Fruit fly (Drosophila melanogaster): Measurements from ENCODE around the gene CG11693.

Gene CG11693

DNA sequence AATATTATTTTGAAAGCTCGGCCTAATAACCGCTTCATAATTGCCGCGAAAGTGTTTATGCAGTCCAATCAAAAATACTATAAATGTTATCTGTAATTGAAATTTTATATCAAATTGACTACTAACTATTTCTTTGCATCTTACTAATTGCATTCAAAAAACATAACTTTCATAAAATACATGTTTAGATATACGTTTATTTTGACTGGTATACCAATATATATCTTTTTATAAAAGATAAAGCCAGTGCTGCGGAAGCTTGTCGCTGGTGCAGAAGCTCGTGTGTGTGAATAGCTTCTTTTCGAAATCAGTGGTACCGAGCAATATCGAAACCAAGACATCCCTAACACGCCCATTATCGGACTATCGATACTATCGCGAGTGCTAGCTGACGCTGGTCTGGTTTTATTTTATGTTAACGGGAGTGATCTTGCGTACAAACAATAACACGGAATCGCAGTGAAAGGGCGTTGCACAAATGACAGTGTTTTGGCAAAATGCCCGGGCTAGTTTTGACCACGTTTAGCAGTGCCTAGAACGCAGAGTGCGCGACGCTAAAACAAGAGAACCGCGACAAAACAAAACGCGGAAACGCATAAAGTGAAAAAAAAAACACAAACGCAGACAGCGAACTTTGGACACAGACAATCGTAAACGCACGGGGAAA lies 39.0 kb upstream of the CG11693 start, which contains the start of gene Atg13 (continued):
- peak; percentile 75 for TF ChIP-seq Med (GFP tag)
- TF ChIP-seq CG6254 (GFP tag; optimal IDR thresholded peaks at IDR 0.05) = no peak
- TF ChIP-seq Dad (GFP tag; optimal IDR thresholded peaks at IDR 0.05) = no peak
- no peak for TF ChIP-seq al (GFP tag; IDR thresholded peaks at IDR 0.05)
- TF ChIP-seq Vsx1 (GFP tag; optimal IDR thresholded peaks at IDR 0.05) = no peak
- TF ChIP-seq CG7839 (tag; optimal IDR thresholded peaks at IDR 0.05) = no peak
- peak; percentile 34; the same call in 1 of the 2 replicates for TF ChIP-seq Ptx1 (GFP tag; IDR thresholded peaks at IDR 0.05)
- no peak for TF ChIP-seq Taf1 (GFP tag; IDR thresholded peaks at IDR 0.05)
- TF ChIP-seq Sox100B (GFP tag; optimal IDR thresholded peaks at IDR 0.05) = no peak
- no peak for TF ChIP-seq CG43689 (GFP tag; IDR thresholded peaks at IDR 0.05)
- no peak for TF ChIP-seq kay (GFP tag; optimal IDR thresholded peaks at IDR 0.05)
- TF ChIP-seq phol (tag; optimal IDR thresholded peaks at IDR 0.05) = peak; percentile 54
- no peak for TF ChIP-seq C15 (GFP tag; IDR thresholded peaks at IDR 0.05)
- no peak for TF ChIP-seq ro (GFP tag; IDR thresholded peaks at IDR 0.05)
- no peak for TF ChIP-seq CG7271 (tag; optimal IDR thresholded peaks at IDR 0.05)
- peak; percentile 46 for TF ChIP-seq grau (tag; optimal IDR thresholded peaks at IDR 0.05)
- peak; percentile 31 for TF ChIP-seq Hsf (GFP tag; optimal IDR thresholded peaks at IDR 0.05)
- peak; percentile 30 for TF ChIP-seq Mad (GFP tag; optimal IDR thresholded peaks at IDR 0.05)
- no peak for TF ChIP-seq CG10959 (GFP tag; IDR thresholded peaks at IDR 0.05)
- no peak for TF ChIP-seq cwo (GFP tag; optimal IDR thresholded peaks at IDR 0.05)
- no peak for TF ChIP-seq Ada2b (GFP tag; IDR thresholded peaks at IDR 0.05)
- TF ChIP-seq Bteb2 (GFP tag; optimal IDR thresholded peaks at IDR 0.05) = no peak
- TF ChIP-seq zfh2 (GFP tag; optimal IDR thresholded peaks at IDR 0.05) = peak; percentile 5
- TF ChIP-seq wor (GFP tag; IDR thresholded peaks at IDR 0.05) = no peak
- peak; percentile 73; the same call in 2 of the 4 replicates for TF ChIP-seq chinmo (GFP tag; IDR thresholded peaks at IDR 0.05; ENCODE audit: partially characterized antibody)
- TF ChIP-seq CG4854 (GFP tag; optimal IDR thresholded peaks at IDR 0.05) = no peak
- peak; percentile 61 for TF ChIP-seq sens (GFP tag)
- peak; percentile 11 for TF ChIP-seq Sry-β (GFP tag; optimal IDR thresholded peaks at IDR 0.05)
- no peak for TF ChIP-seq CG13894 (tag; optimal IDR thresholded peaks at IDR 0.05)
- peak in 1 of 3 experiments; percentile 34 for TF ChIP-seq lola (GFP tag; optimal IDR thresholded peaks at IDR 0.05)
- TF ChIP-seq Gug (GFP tag; IDR thresholded peaks at IDR 0.05) = no peak; the same call in 3 of the 4 replicates
- peak; percentile 18; the same call in 1 of the 2 replicates for TF ChIP-seq CG9932 (GFP tag; IDR thresholded peaks at IDR 0.05)
- no peak for TF ChIP-seq pan (optimal IDR thresholded peaks at IDR 0.05)
- TF ChIP-seq pan (GFP tag; optimal IDR thresholded peaks at IDR 0.05 in 1 of 2, IDR thresholded peaks at IDR 0.05 in 1 of 2) = no peak
- no peak for TF ChIP-seq lov (optimal IDR thresholded peaks at IDR 0.05)
- TF ChIP-seq lov (GFP tag; IDR thresholded peaks at IDR 0.05) = no peak
- TF ChIP-seq vnd (GFP tag; IDR thresholded peaks at IDR 0.05; ENCODE audit: partially characterized antibody) = peak; percentile 77
- peak; percentile 44 for TF ChIP-seq sna (GFP tag; IDR thresholded peaks at IDR 0.05; ENCODE audit: partially characterized antibody)
- no peak for TF ChIP-seq abd-A (tag; optimal IDR thresholded peaks at IDR 0.05)
- no peak for TF ChIP-seq CG7928 (GFP tag; optimal IDR thresholded peaks at IDR 0.05)
- TF ChIP-seq chif (GFP tag; optimal IDR thresholded peaks at IDR 0.05) = peak in 1 of 2 experiments; percentile 38
- peak; percentile 82 for TF ChIP-seq CG42726 (GFP tag; IDR thresholded peaks at IDR 0.05; ENCODE audit: partially characterized antibody)
- peak; percentile 8 for TF ChIP-seq kah (GFP tag; optimal IDR thresholded peaks at IDR 0.05)
- TF ChIP-seq CG4820 (GFP tag; optimal IDR thresholded peaks at IDR 0.05) = no peak
- peak; percentile 46 for TF ChIP-seq pzg (GFP tag; optimal IDR thresholded peaks at IDR 0.05)
- TF ChIP-seq CG4282 (GFP tag; optimal IDR thresholded peaks at IDR 0.05) = no peak
- no peak for TF ChIP-seq CG10565 (GFP tag; optimal IDR thresholded peaks at IDR 0.05)
- TF ChIP-seq lilli (GFP tag; optimal IDR thresholded peaks at IDR 0.05) = peak; percentile 27
- no peak for TF ChIP-seq Neu2 (GFP tag; optimal IDR thresholded peaks at IDR 0.05; ENCODE audit: borderline replicate concordance)
- TF ChIP-seq ci (GFP tag; IDR thresholded peaks at IDR 0.05) = peak; percentile 39; the same call in 1 of the 3 replicates

All from whole organism, embryonic.